Worm (Caenorhabditis elegans): ENCODE measurements around the gene T05A8.8.

Gene T05A8.8

ce11 chrII:2787031-2787512 is 50.6 kb downstream of the T05A8.8 start, which contains the start of the genes F08D12.12 and srpa-72:
F08D12.12 (minus strand) TSS chrII:2787081.
srpa-72 (plus strand) TSS chrII:2787481.
- TF ChIP-seq T22C8.4 (GFP tag; IDR thresholded peaks at IDR 0.05) = no peak
- no peak for TF ChIP-seq ref-1 (GFP tag; conservative IDR thresholded peaks at IDR 0.05)
